Worm (Caenorhabditis elegans) whole organism, dauer: ENCODE data around the gene unc-6.
"Not testable (repeated sequence)": the region's sequence is repeated elsewhere in the genome, so short reads cannot be mapped to it uniquely, and the experiment has no call there.

Experiments used
- unc-62 ChIP-seq: sonication (generic microtip); optimal IDR thresholded peaks from 2 replicates; lab custom pipeline; 2017; ENCODE audit warnings: missing biosample characterization, missing genetic modification reagents, missing genetic modification characterization

unc-6 gene

ce11 chrX:6889374-6889773 lies at the start of gene unc-6:
TSS of gene unc-6 (plus strand) at chrX:6889674.
- no peak for TF ChIP-seq unc-62 (GFP tag; lab: Kevin White, UChicago)

ce11 chrX:6840670-6841308 lies 48.7 kb upstream of the unc-6 start, which contains the start of the genes glr-6 and asg-2:
TSS of gene glr-6 (minus strand) at chrX:6840720.
TSS of gene asg-2 (plus strand) at chrX:6841258.
- no peak for TF ChIP-seq unc-62 (GFP tag; lab: Kevin White, UChicago)

DNA sequence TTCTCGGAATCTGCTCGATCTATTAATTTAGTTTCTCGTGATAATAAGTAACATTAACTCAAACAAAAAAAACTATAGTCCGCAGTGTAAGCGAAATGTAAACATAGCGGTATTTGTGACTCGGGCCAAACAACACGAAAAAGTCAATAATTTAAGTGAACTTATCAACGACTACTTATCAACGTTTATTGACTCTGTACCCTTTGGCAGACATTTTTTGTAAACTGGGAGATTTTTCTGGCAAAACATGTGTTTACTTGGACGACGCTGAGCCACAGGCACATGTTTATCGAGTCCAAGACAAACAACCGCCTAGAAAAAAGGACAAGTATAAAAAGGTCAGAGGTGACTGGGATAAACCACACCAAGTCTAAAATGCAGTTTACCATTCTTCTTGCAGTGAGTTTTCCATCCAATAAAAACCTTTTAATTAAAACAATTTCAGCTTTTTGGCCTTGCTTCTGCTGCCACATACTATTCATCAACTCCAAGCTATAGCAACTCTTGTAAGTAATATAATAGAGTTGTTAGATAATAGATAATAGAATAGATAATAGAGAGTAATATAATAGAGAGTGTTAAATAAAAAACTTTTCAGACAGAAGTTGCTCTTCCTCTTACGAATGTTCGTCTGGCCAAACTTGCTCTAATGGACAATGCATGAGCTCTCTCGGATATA lies 44.9 kb upstream of the unc-6 start, which contains the start of gene C53B7.3:
C53B7.3 (plus strand) TSS at position 362 of the 679 bp plus-strand sequence.
- TF ChIP-seq unc-62 (GFP tag; lab: Kevin White, UChicago): no peak

ce11 chrX:6845934-6846333 lies 43.5 kb upstream of the unc-6 start, which contains the start of gene C53B7.2:
TSS of gene C53B7.2 (plus strand) at chrX:6846234.
- TF ChIP-seq unc-62 (GFP tag; lab: Kevin White, UChicago): no peak

DNA sequence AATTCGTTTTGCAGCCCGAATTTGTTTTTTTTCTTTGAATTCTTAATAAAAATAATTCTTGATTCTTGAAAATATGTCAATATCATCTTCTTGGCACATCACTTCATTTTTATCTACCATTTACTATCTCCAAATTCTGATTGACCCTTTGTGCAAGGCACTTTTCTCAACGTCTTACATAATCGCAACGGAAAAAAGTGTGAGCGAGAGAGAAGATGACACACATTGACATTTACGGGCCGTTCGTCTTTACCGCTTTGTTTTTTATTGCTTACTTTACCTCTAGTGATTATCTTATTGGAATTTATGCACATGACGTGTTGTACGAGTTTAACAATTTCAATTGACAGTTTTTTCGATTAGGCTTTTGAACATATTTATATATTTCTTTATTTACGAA lies 40.9 kb upstream of the unc-6 start:
- TF ChIP-seq unc-62 (GFP tag; lab: Kevin White, UChicago): no peak

- TF ChIP-seq unc-62 (GFP tag; lab: Kevin White, UChicago): no peak
Measured at ce11 chrX:6850412-6850811, 39.1 kb upstream of the unc-6 start.

DNA sequence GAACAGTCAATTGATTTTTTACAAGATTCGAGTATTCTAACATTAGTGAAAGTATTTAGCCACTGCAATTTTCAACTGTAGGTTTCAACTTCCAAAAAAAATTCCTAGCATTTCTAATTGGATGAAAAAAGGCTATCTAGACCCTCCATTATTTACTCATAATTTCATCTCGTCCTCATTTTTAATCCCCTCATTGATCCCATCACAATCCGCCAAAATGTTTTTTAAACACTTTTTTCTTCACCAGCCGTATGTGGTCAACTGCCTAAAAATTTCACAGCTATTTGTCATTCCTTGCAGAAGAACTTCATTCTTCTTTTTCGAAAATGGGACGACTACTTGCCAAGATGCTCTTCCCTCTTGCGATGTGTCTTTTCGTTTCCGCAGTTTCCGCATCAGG lies 36.2 kb upstream of the unc-6 start, which contains the start of gene rig-3:
rig-3 (plus strand) TSS at position 301 of the 400 bp plus-strand sequence.
- no peak for TF ChIP-seq unc-62 (GFP tag; lab: Kevin White, UChicago)

- no peak for TF ChIP-seq unc-62 (GFP tag; lab: Kevin White, UChicago)
Measured at ce11 chrX:6856793-6857192, 32.7 kb upstream of the unc-6 start.

ce11 chrX:6861564-6861963 lies 27.9 kb upstream of the unc-6 start:
- no peak for TF ChIP-seq unc-62 (GFP tag; lab: Kevin White, UChicago)

ce11 chrX:6863032-6863431 lies 26.4 kb upstream of the unc-6 start, which contains the start of gene nep-4:
TSS of gene nep-4 (minus strand) at chrX:6863424.
- TF ChIP-seq unc-62 (GFP tag; lab: Kevin White, UChicago): no peak

- TF ChIP-seq unc-62 (GFP tag; lab: Kevin White, UChicago): no peak
Measured at ce11 chrX:6865839-6866238, 23.6 kb upstream of the unc-6 start, which contains the start of gene odr-10. TSS of gene odr-10 (minus strand) at chrX:6865939.

ce11 chrX:6866900-6867299 lies 22.6 kb upstream of the unc-6 start:
- TF ChIP-seq unc-62 (GFP tag; lab: Kevin White, UChicago): no peak

DNA sequence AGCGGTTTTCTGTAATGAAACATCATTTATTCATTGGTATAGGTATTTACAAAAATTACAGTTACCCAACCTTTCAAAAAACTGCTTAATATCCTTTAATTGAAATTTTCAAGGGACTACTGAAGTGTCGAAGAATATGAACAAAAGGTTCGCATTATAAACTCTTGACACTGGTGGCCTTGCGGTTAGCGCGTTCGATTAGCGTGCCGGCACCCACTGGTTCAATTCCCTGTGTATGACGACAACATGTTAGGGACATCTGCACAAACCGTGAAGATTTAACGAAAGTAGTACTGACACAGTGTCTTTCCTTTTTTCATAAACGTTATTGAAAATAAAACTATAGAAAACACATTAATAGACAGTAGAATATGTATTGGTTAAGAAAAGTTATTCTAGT lies 21.8 kb upstream of the unc-6 start:
- TF ChIP-seq unc-62 (GFP tag; lab: Kevin White, UChicago): no peak

DNA sequence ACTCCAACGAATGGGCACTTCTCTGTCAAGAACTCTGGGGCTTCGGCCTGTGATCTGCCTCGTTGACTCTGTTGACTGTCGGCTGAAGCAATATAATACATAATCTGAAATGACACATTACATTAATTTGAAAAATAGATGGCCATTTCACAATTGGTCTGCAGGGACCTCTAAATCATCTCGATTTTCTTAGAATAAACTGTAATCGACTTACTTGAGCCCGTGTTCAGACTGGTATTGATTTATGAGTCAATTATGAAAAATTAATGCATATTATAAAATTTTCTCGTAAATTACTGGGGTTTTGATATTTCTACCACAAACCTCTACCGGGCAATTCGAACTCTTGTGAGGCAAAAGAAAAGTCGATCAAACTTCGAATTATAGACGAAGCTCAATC lies 20.8 kb upstream of the unc-6 start, which contains the start of gene C53B7.6:
C53B7.6 (minus strand) TSS at position 101 of the 400 bp plus-strand sequence.
- not testable (repeated sequence) for TF ChIP-seq unc-62 (GFP tag; lab: Kevin White, UChicago)

DNA sequence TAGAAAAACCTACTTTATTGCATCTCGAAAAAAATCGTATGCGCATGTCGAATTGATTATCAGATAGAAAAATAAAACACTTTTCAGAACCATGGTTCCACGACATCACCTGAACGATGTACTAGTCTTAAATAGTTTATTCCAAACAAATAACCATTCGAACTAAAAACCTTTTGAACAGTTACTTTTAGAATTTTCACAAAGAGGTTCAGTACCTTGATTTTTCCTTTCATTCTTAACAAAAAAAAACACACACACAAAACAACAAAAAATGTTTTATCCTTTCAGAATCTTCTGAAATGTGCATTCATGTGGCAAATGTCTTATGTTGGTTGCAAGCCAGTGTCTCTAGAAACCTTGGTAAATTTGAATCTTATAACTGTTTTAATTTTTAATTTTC lies 14.8 kb upstream of the unc-6 start, which contains the start of gene F41C6.4:
F41C6.4 (minus strand) TSS at position 101 of the 400 bp plus-strand sequence.
- no peak for TF ChIP-seq unc-62 (GFP tag; lab: Kevin White, UChicago)

ce11 chrX:6875273-6875672 lies 14.2 kb upstream of the unc-6 start:
- no peak for TF ChIP-seq unc-62 (GFP tag; lab: Kevin White, UChicago)
